Worm (Caenorhabditis elegans) whole organism, L1 larva: ENCODE results near the gene K07H8.11.
A peak's percentile ranks its signal among the peaks of the same experiment; 100 is the strongest.

Experiments used
- C04F5.9 ChIP-seq: sonication (generic microtip); optimal IDR thresholded peaks from 2 replicates; lab custom pipeline; 2016; ENCODE audit warnings: missing genetic modification characterization, missing compliant biosample characterization
- C34B4.2 ChIP-seq: sonication (generic microtip); optimal IDR thresholded peaks from 2 replicates; lab custom pipeline; 2017; ENCODE audit warnings: mild to moderate bottlenecking, missing genetic modification characterization, missing compliant biosample characterization
- F16B12.6 ChIP-seq: fragments of 150-350 bp; optimal IDR thresholded peaks from 2 replicates; lab custom pipeline; 2014; ENCODE audit warnings: missing biosample characterization, missing genetic modification characterization
- ceh-8 ChIP-seq: fragments of 200-800 bp; sonication (Bioruptor generic); optimal IDR thresholded peaks from 2 replicates; lab custom pipeline; 2018; ENCODE audit warnings: mild to moderate bottlenecking, missing genetic modification characterization, moderate library complexity, missing compliant biosample characterization
- ceh-82 ChIP-seq, 3 experiments: fragments of 150-350 bp in 1 of 3; sonication (generic microtip) in 2 of 3; optimal IDR thresholded peaks; 2 replicates each; lab custom pipeline; 2014 to 2017; ENCODE audit warnings: missing biosample characterization in 3 of 3, missing genetic modification characterization in 3 of 3
- ceh-90 ChIP-seq: sonication (generic microtip); optimal IDR thresholded peaks from 2 replicates; lab custom pipeline; 2016; ENCODE audit warnings: missing genetic modification characterization, missing compliant biosample characterization
- ces-1 ChIP-seq: fragments of 150-350 bp; optimal IDR thresholded peaks from 2 replicates; lab custom pipeline; 2014; ENCODE audit warnings: missing biosample characterization, missing genetic modification reagents, missing genetic modification characterization
- efl-3 ChIP-seq: fragments of 200-800 bp; sonication (Bioruptor generic); optimal IDR thresholded peaks from 2 replicates; lab custom pipeline; 2018; ENCODE audit warnings: mild to moderate bottlenecking, missing genetic modification characterization, missing compliant biosample characterization
- egl-27 ChIP-seq, 2 experiments: fragments of 150-350 bp in 1 of 2; sonication (generic microtip); optimal IDR thresholded peaks; 3 replicates each; lab custom pipeline; 2017 to 2018; ENCODE audit warnings: missing biosample characterization in 2 of 2, missing genetic modification characterization in 2 of 2, missing genetic modification reagents in 2 of 2
- elt-2 ChIP-seq: sonication (generic microtip); optimal IDR thresholded peaks from 2 replicates; lab custom pipeline; 2016; ENCODE audit warnings: missing genetic modification characterization, mild to moderate bottlenecking, inconsistent platforms, missing compliant biosample characterization, missing genetic modification reagents
- elt-3 ChIP-seq, 6 experiments: fragments of 150-350 bp in 1 of 6; sonication (generic microtip); optimal IDR thresholded peaks; 2 replicates each; lab custom pipeline; 2017 to 2018; ENCODE audit warnings: missing biosample characterization in 6 of 6, missing genetic modification characterization in 6 of 6, inconsistent platforms in 1 of 6
- ets-5 ChIP-seq: fragments of 200-800 bp; sonication (Bioruptor generic); IDR thresholded peaks from 2 replicates; pipeline ENCODE4 v1.3.6; 2022; ENCODE audit warnings: missing genetic modification characterization, missing compliant biosample characterization
- fkh-10 ChIP-seq: sonication (generic microtip); optimal IDR thresholded peaks from 2 replicates; lab custom pipeline; 2017; ENCODE audit warnings: missing biosample characterization, missing genetic modification reagents, missing genetic modification characterization
- fos-1 ChIP-seq: fragments of 150-350 bp; optimal IDR thresholded peaks from 2 replicates; lab custom pipeline; 2014; ENCODE audit warnings: missing biosample characterization, missing genetic modification characterization
- hlh-17 ChIP-seq: fragments of 200-800 bp; sonication (Bioruptor generic); optimal IDR thresholded peaks from 2 replicates; lab custom pipeline; 2018; ENCODE audit warnings: missing genetic modification characterization, mild to moderate bottlenecking, missing compliant biosample characterization, moderate library complexity, borderline replicate concordance
- lin-13 ChIP-seq: fragments of 150-350 bp; optimal IDR thresholded peaks from 2 replicates; lab custom pipeline; 2014; ENCODE audit warnings: missing biosample characterization, missing genetic modification reagents, missing genetic modification characterization
- lin-14 ChIP-seq: fragments of 200-800 bp; sonication (Bioruptor generic); optimal IDR thresholded peaks from 2 replicates; lab custom pipeline; 2018; ENCODE audit warnings: mild to moderate bottlenecking, missing genetic modification characterization, moderate library complexity, missing compliant biosample characterization
- lin-35 ChIP-seq, 2 experiments: fragments of 150-350 bp; optimal IDR thresholded peaks; 2 replicates each; lab custom pipeline; 2014; ENCODE audit warnings: missing biosample characterization in 2 of 2, missing genetic modification characterization in 2 of 2, missing genetic modification reagents in 2 of 2
- mdl-1 ChIP-seq, 2 experiments: fragments of 150-350 bp; optimal IDR thresholded peaks; 2 replicates each; lab custom pipeline; 2014 to 2017; ENCODE audit warnings: missing biosample characterization in 2 of 2, missing genetic modification characterization in 2 of 2, inconsistent platforms in 1 of 2
- mep-1 ChIP-seq: fragments of 150-350 bp; optimal IDR thresholded peaks from 2 replicates; lab custom pipeline; 2014; ENCODE audit warnings: missing biosample characterization, missing genetic modification characterization
- nhr-12 ChIP-seq: sonication (generic microtip); optimal IDR thresholded peaks from 2 replicates; lab custom pipeline; 2017; ENCODE audit warnings: missing biosample characterization, missing genetic modification characterization
- nhr-28 ChIP-seq: fragments of 150-350 bp; optimal IDR thresholded peaks from 2 replicates; lab custom pipeline; 2014; ENCODE audit warnings: missing biosample characterization, missing genetic modification characterization
- nhr-47 ChIP-seq: sonication (generic microtip); optimal IDR thresholded peaks from 2 replicates; lab custom pipeline; 2016; ENCODE audit warnings: mild to moderate bottlenecking, missing genetic modification characterization, moderate library complexity, missing compliant biosample characterization
- nhr-84 ChIP-seq: sonication (generic microtip); optimal IDR thresholded peaks from 2 replicates; lab custom pipeline; 2017; ENCODE audit warnings: missing biosample characterization, missing genetic modification characterization
- nhr-85 ChIP-seq: sonication (generic microtip); peaks from one replicate; lab custom pipeline; 2016; ENCODE audit warnings: missing genetic modification characterization, inconsistent platforms, missing compliant biosample characterization
- pax-3 ChIP-seq: fragments of 200-800 bp; sonication (Bioruptor generic); optimal IDR thresholded peaks from 2 replicates; lab custom pipeline; 2018; ENCODE audit warnings: mild to moderate bottlenecking, missing genetic modification characterization, moderate library complexity, missing compliant biosample characterization
- skn-1 ChIP-seq: fragments of 150-350 bp; optimal IDR thresholded peaks from 2 replicates; lab custom pipeline; 2014; ENCODE audit warnings: missing biosample characterization, missing genetic modification characterization
- sox-4 ChIP-seq: sonication (generic microtip); optimal IDR thresholded peaks from 2 replicates; lab custom pipeline; 2016; ENCODE audit warnings: missing genetic modification characterization, missing compliant biosample characterization
- sptf-1 ChIP-seq: fragments of 150-350 bp; optimal IDR thresholded peaks from 2 replicates; lab custom pipeline; 2014; ENCODE audit warnings: missing biosample characterization, missing genetic modification characterization
- sup-37 ChIP-seq: fragments of 200-800 bp; sonication (Bioruptor generic); optimal IDR thresholded peaks from 2 replicates; lab custom pipeline; 2018; ENCODE audit warnings: mild to moderate bottlenecking, missing genetic modification characterization, missing compliant biosample characterization
- tlp-1 ChIP-seq: fragments of 150-350 bp; optimal IDR thresholded peaks from 2 replicates; lab custom pipeline; 2014; ENCODE audit warnings: missing biosample characterization, missing genetic modification characterization
- unc-130 ChIP-seq: fragments of 150-350 bp; optimal IDR thresholded peaks from 2 replicates; lab custom pipeline; 2017; ENCODE audit warnings: missing biosample characterization, missing genetic modification characterization, inconsistent platforms
- unc-62 ChIP-seq: fragments of 150-350 bp; optimal IDR thresholded peaks from 2 replicates; lab custom pipeline; 2014; ENCODE audit warnings: missing biosample characterization, missing genetic modification reagents, missing genetic modification characterization
- zag-1 ChIP-seq: fragments of 150-350 bp; optimal IDR thresholded peaks from 2 replicates; lab custom pipeline; 2014; ENCODE audit warnings: missing biosample characterization, missing genetic modification characterization

Gene K07H8.11

DNA sequence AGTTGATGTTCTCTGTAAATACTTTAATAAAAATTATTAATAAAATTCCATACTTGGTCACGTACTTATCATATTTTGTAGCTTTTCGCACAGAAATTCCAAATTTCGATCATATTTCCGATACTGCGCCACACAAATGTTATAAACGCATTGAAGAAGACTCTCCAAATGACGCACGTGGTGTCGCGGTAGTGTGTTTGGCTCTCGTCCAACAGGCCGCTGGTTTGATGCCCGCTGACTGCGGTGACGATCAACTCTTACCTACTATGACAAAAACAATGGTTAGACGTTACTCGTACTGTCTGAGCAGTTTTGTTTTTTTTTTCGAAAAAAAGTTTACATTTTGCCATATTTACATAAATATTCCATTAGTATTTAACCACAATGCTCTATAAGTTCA is 22.3 kb downstream of the K07H8.11 start (continued):
- TF ChIP-seq fkh-10 (GFP tag; lab: Kevin White, UChicago) (peak; percentile 38), lin-14 (GFP tag; lab: Kevin White, UChicago) (peak; percentile 60), elt-3 (tag; optimal IDR thresholded peaks at IDR 0.05; lab: Kevin White, UChicago) (peak in 1 of 6 experiments; percentile 43), nhr-84 (tag; lab: Kevin White, UChicago) (no peak), tlp-1 (tag; lab: Kevin White, UChicago) (no peak), hlh-17 (no peak), sox-4 (tag; lab: Kevin White, UChicago) (peak; percentile 22), F16B12.6 (no peak), nhr-47 (tag; lab: Kevin White, UChicago) (peak; percentile 79)
- TF ChIP-seq, all 84 proteins: peak for 39

DNA sequence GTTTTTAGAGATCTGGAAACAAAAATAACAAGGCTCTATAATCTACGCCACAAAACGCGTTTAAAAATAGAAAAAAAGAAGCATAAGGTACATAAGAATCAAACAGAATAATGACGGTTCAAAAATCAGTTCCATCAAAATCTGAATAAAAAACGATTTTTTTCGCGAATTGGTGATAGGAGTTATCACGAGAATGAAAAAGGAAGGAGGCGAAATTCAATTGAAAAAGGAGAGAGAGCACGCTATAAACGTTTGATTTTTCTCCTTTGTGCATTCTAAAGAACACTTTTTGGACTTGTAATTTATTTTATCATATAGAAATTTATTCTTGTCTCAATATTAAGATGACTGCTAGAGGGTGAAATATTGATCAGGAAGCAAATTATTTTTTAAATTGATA is 23.8 kb downstream of the K07H8.11 start:
- TF ChIP-seq nhr-12 (tag; lab: Kevin White, UChicago) (no peak), lin-35 (GFP tag; optimal IDR thresholded peaks at IDR 0.05; lab: Kevin White, UChicago) (peak in 1 of 2 experiments; percentile 0), elt-2 (tag; lab: Kevin White, UChicago) (peak; percentile 27), skn-1 (tag; lab: Kevin White, UChicago) (no peak), fos-1 (tag; lab: Kevin White, UChicago) (no peak), efl-3 (no peak), egl-27 (tag; optimal IDR thresholded peaks at IDR 0.05; lab: Kevin White, UChicago) (no peak), lin-13 (GFP tag; lab: Kevin White, UChicago) (no peak), ces-1 (GFP tag; lab: Kevin White, UChicago) (no peak), nhr-28 (tag; lab: Kevin White, UChicago) (no peak), mep-1 (tag; lab: Kevin White, UChicago) (no peak)

DNA sequence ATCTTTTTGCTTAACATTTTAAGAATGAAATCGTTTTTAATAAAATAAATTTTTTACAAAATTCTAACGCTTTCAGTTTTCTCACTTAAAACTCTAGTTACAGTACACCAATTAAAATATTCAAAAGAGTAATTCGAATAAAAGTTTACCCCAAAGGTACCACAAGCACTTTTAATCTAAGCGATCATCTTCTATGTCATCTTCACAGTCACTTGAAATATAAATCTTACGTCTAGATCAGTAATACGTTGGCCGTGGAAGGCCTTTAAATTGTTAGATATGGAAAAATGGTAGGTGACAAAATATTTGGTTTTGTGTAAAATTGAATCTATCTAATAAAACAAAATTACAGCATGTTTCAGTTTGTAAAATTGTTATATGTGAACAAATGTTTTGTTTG is 27.8 kb downstream of the K07H8.11 start:
- TF ChIP-seq nhr-85 (tag; lab: Kevin White, UChicago) (peak; percentile 81), fos-1 (tag; lab: Kevin White, UChicago) (no peak), lin-14 (GFP tag; lab: Kevin White, UChicago) (peak; percentile 17)

DNA sequence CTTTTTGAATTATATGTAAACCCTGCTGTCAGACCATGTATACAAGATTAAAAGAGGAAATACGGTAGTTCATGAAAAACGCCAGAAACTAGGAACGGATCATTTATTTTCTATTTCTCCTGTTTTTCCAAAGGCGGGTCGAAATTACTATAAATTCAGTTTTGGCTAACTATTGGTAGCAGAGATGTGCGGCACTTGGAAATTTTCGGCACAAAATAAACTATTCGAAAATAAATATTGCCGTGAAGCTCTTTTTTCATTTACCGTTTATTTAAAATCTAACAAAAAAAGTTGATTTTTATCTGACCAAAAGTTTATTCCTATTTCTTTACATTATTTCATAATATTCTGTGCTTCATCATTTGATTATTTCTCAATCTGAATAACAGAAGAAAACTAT is 31.0 kb downstream of the K07H8.11 start, which contains the start of gene T09A12.1:
Gene T09A12.1, plus strand, starts transcription at position 301 of the 400 bp plus-strand sequence.
- no peak for TF ChIP-seq sup-37
- no peak for TF ChIP-seq ets-5 (GFP tag; lab: Robert Waterston, UW)
- TF ChIP-seq tlp-1 (tag; lab: Kevin White, UChicago), result no peak
- TF ChIP-seq ceh-82 (tag; optimal IDR thresholded peaks at IDR 0.05; lab: Kevin White, UChicago), result no peak
- TF ChIP-seq ceh-90 (tag; lab: Kevin White, UChicago), result no peak
- TF ChIP-seq mdl-1 (tag; optimal IDR thresholded peaks at IDR 0.05; lab: Kevin White, UChicago), result no peak
- TF ChIP-seq ceh-8 (GFP tag; lab: Kevin White, UChicago), result no peak
- no peak for TF ChIP-seq lin-13 (GFP tag; lab: Kevin White, UChicago)
- TF ChIP-seq sptf-1 (tag; lab: Kevin White, UChicago), result no peak
- no peak for TF ChIP-seq nhr-85 (tag; lab: Kevin White, UChicago)
- no peak for TF ChIP-seq zag-1 (tag; lab: Kevin White, UChicago)
- no peak for TF ChIP-seq unc-62
- TF ChIP-seq lin-35 (GFP tag; optimal IDR thresholded peaks at IDR 0.05; lab: Kevin White, UChicago), result no peak
- no peak for TF ChIP-seq unc-130 (tag; lab: Kevin White, UChicago)

DNA sequence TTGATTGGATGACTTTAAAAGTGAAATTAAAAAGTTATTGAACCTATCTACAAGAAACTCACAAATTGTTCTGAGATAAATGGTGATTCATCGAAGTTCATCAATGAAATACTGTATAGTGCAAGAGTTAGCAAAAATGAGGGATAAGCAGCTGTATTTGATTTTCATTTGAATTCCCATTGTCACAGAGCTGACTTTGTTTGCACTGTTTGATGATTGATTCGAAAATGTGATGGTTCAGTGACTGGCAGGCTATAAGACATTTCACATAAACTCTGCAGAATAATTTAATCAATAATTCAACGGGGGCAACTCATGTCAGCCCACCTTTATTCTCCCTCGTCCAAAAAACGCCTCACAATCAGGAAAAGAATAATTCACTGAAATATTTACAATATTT is 31.5 kb downstream of the K07H8.11 start, which contains the start of gene T09A12.8:
Gene T09A12.8, minus strand, starts transcription at position 101 of the 400 bp plus-strand sequence.
- no peak for TF ChIP-seq C04F5.9 (tag; lab: Kevin White, UChicago)
- TF ChIP-seq hlh-17, result no peak
- TF ChIP-seq C34B4.2 (tag; lab: Kevin White, UChicago), result no peak
- TF ChIP-seq unc-130 (tag; lab: Kevin White, UChicago), result no peak
- no peak for TF ChIP-seq pax-3 (tag; lab: Kevin White, UChicago)
